Worm (Caenorhabditis elegans): ENCODE data around the gene lron-3.

- no peak for TF ChIP-seq mdl-1 (tag; optimal IDR thresholded peaks at IDR 0.05)
- no peak for TF ChIP-seq unc-39 (tag; optimal IDR thresholded peaks at IDR 0.05)
- no peak for TF ChIP-seq fos-1 (tag; optimal IDR thresholded peaks at IDR 0.05)
- TF ChIP-seq Y55F3AM.14 (GFP tag; optimal IDR thresholded peaks at IDR 0.05): no peak
- TF ChIP-seq skn-1 (tag; optimal IDR thresholded peaks at IDR 0.05): no peak
- TF ChIP-seq mbf-1 (tag; optimal IDR thresholded peaks at IDR 0.05): no peak
- no peak for TF ChIP-seq peb-1 (tag; optimal IDR thresholded peaks at IDR 0.05)
- TF ChIP-seq lin-39 (tag; optimal IDR thresholded peaks at IDR 0.05): no peak
- no peak for TF ChIP-seq alr-1 (tag; optimal IDR thresholded peaks at IDR 0.05)
- TF ChIP-seq aly-2 (tag; optimal IDR thresholded peaks at IDR 0.05): no peak
- TF ChIP-seq elt-3 (tag; optimal IDR thresholded peaks at IDR 0.05): no peak
- no peak for TF ChIP-seq nhr-237 (tag; optimal IDR thresholded peaks at IDR 0.05)
Measured at ce11 chrX:15550769-15551168, 7.0 kb downstream of the lron-3 start.

Data from whole organism, L2 larva.